Worm (Caenorhabditis elegans): ENCODE measurements around the gene W04G3.10.

DNA sequence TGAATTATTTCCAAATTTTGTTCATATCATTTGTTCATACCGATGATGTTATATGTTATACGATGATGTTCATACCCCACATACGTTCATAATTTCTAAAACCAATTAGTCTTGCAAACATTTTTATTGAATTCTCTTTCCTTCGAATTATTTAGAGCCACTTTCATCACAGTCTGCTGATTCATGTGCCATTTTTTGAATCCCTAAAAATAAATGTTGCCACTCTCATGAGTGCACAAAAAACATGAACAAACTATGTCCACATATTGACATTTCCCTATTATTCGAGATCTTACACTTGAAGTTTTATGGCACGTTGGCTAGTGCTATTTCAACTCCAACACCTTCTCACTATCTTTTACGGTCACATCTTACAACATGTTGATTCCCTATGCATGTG is 29.0 kb upstream of the W04G3.10 start, which contains the start of gene clc-17:
- no peak for TF ChIP-seq nhr-85 (tag)
- no peak for TF ChIP-seq ceh-82 (tag; optimal IDR thresholded peaks at IDR 0.05)
- TF ChIP-seq pqm-1 (tag; optimal IDR thresholded peaks at IDR 0.05), result no peak
- no peak for TF ChIP-seq fkh-8 (tag; optimal IDR thresholded peaks at IDR 0.05)
- TF ChIP-seq Y116A8C.19 (tag; optimal IDR thresholded peaks at IDR 0.05; ENCODE audit: borderline replicate concordance), result no peak
- no peak for TF ChIP-seq unc-130 (tag; optimal IDR thresholded peaks at IDR 0.05)

All from whole organism, L1 larva.